Worm (Caenorhabditis elegans) whole organism, young adult: Measurements from ENCODE around the gene F11E6.9.

Source experiments
- B0035.1 ChIP-seq: sonication (generic microtip); optimal IDR thresholded peaks from 2 replicates; lab custom pipeline; 2016; ENCODE audit warnings: missing genetic modification characterization, mild to moderate bottlenecking, missing compliant biosample characterization, missing genotype, missing genetic modification reagents
- B0261.1 ChIP-seq: sonication (generic microtip); optimal IDR thresholded peaks from 2 replicates; lab custom pipeline; 2016; ENCODE audit warnings: mild to moderate bottlenecking, missing genetic modification characterization, moderate library complexity, missing compliant biosample characterization
- B0336.3 ChIP-seq: fragments of 200-800 bp; sonication (Bioruptor generic); IDR thresholded peaks from 2 replicates; pipeline ENCODE4 v1.3.6; 2022; ENCODE audit warnings: missing genetic modification characterization, missing compliant biosample characterization
- C06A6.2 ChIP-seq: fragments of 200-800 bp; sonication (Bioruptor generic); conservative IDR thresholded peaks from 2 replicates; pipeline ENCODE4 v1.3.6; 2022; ENCODE audit warnings: missing genetic modification characterization, missing compliant biosample characterization
- F22D6.2 ChIP-seq: sonication (generic microtip); optimal IDR thresholded peaks from 2 replicates; lab custom pipeline; 2016; ENCODE audit warnings: mild to moderate bottlenecking, missing genetic modification characterization, missing compliant biosample characterization
- F33H1.4 ChIP-seq: fragments of 200-800 bp; sonication (Bioruptor generic); IDR thresholded peaks from 2 replicates; pipeline ENCODE4 v1.3.6; 2022; ENCODE audit warnings: missing genetic modification reagents, missing genetic modification characterization, missing compliant biosample characterization
- Y56A3A.18 ChIP-seq: fragments of 200-800 bp; sonication (Bioruptor generic); IDR thresholded peaks from 2 replicates; pipeline ENCODE4 v1.3.6; 2022; ENCODE audit warnings: missing genetic modification reagents, missing genetic modification characterization, missing compliant biosample characterization
- akir-1 ChIP-seq: fragments of 200-800 bp; sonication (Bioruptor generic); optimal IDR thresholded peaks from 2 replicates; lab custom pipeline; 2018; ENCODE audit warnings: mild to moderate bottlenecking, missing genetic modification characterization, moderate library complexity, missing compliant biosample characterization
- ama-1 ChIP-seq, 3 experiments: fragments of 150-350 bp in 1 of 3; sonication (generic microtip) in 2 of 3; optimal IDR thresholded peaks; 2 replicates each; lab custom pipeline; 2014 to 2018; ENCODE audit warnings: missing biosample characterization in 2 of 3, missing genetic modification characterization in 2 of 3, missing genetic modification reagents in 2 of 3
- attf-5 ChIP-seq: fragments of 200-800 bp; sonication (Bioruptor generic); optimal IDR thresholded peaks from 2 replicates; lab custom pipeline; 2018; ENCODE audit warnings: mild to moderate bottlenecking, missing genetic modification characterization, missing compliant biosample characterization
- ceh-27 ChIP-seq: fragments of 200-800 bp; sonication (Bioruptor generic); optimal IDR thresholded peaks from 2 replicates; lab custom pipeline; 2018; ENCODE audit warnings: mild to moderate bottlenecking, missing genetic modification characterization, moderate library complexity, missing compliant biosample characterization
- ceh-40 ChIP-seq: fragments of 200-800 bp; sonication (Bioruptor generic); IDR thresholded peaks from 2 replicates; pipeline ENCODE4 v1.3.6; 2022; ENCODE audit warnings: missing genetic modification characterization, missing compliant biosample characterization
- ceh-91 ChIP-seq: fragments of 200-800 bp; sonication (Bioruptor generic); IDR thresholded peaks from 2 replicates; pipeline ENCODE4 v1.3.6; 2022; ENCODE audit warnings: missing genetic modification reagents, missing genetic modification characterization, missing compliant biosample characterization
- egrh-3 ChIP-seq: fragments of 200-800 bp; sonication (Bioruptor generic); IDR thresholded peaks from 2 replicates; pipeline ENCODE4 v1.3.6; 2022; ENCODE audit warnings: missing genetic modification reagents, missing genetic modification characterization, missing compliant biosample characterization
- hlh-12 ChIP-seq: sonication (generic microtip); optimal IDR thresholded peaks from 2 replicates; lab custom pipeline; 2016; ENCODE audit warnings: missing genetic modification characterization, missing compliant biosample characterization
- hlh-26 ChIP-seq: fragments of 200-800 bp; sonication (Bioruptor generic); conservative IDR thresholded peaks from 2 replicates; pipeline ENCODE4 v1.3.6; 2022; ENCODE audit warnings: missing genetic modification reagents, missing genetic modification characterization, missing compliant biosample characterization
- hmg-20 ChIP-seq: fragments of 200-800 bp; sonication (Bioruptor generic); IDR thresholded peaks from 2 replicates; pipeline ENCODE4 v1.3.6; 2022; ENCODE audit warnings: missing genetic modification reagents, missing genetic modification characterization, missing compliant biosample characterization
- let-526 ChIP-seq: fragments of 200-800 bp; sonication (Bioruptor generic); IDR thresholded peaks from 2 replicates; pipeline ENCODE4 v1.3.6; 2022; ENCODE audit warnings: missing genetic modification reagents, missing genetic modification characterization, missing compliant biosample characterization
- lin-26 ChIP-seq: fragments of 200-800 bp; sonication (Bioruptor generic); IDR thresholded peaks from 2 replicates; pipeline ENCODE4 v1.3.6; 2022; ENCODE audit warnings: missing genetic modification reagents, missing genetic modification characterization, missing compliant biosample characterization
- lin-40 ChIP-seq: sonication (generic microtip); optimal IDR thresholded peaks from 2 replicates; lab custom pipeline; 2016; ENCODE audit warnings: missing genetic modification characterization, mild to moderate bottlenecking, missing compliant biosample characterization, missing genotype, missing genetic modification reagents
- lin-54 ChIP-seq: fragments of 200-800 bp; sonication (Bioruptor generic); optimal IDR thresholded peaks from 2 replicates; lab custom pipeline; 2018; ENCODE audit warnings: mild to moderate bottlenecking, missing genetic modification characterization, missing compliant biosample characterization
- lsy-27 ChIP-seq: sonication (generic microtip); optimal IDR thresholded peaks from 2 replicates; lab custom pipeline; 2017; ENCODE audit warnings: missing genetic modification characterization, mild to moderate bottlenecking, missing compliant biosample characterization, antibody characterized with exemption, missing genotype, borderline replicate concordance; ENCODE audit not compliant: insufficient read depth
- madf-10 ChIP-seq: sonication (generic microtip); optimal IDR thresholded peaks from 2 replicates; lab custom pipeline; 2016; ENCODE audit warnings: mild to moderate bottlenecking, missing genetic modification characterization, missing compliant biosample characterization
- madf-3 ChIP-seq: fragments of 200-800 bp; sonication (Bioruptor generic); IDR thresholded peaks from 2 replicates; pipeline ENCODE4 v1.3.6; 2022; ENCODE audit warnings: missing genetic modification reagents, missing genetic modification characterization, missing compliant biosample characterization
- nhr-179 ChIP-seq: sonication (generic microtip); optimal IDR thresholded peaks from 2 replicates; lab custom pipeline; 2016; ENCODE audit warnings: mild to moderate bottlenecking, missing genetic modification characterization, missing compliant biosample characterization
- nhr-80 ChIP-seq: sonication (generic microtip); optimal IDR thresholded peaks from 2 replicates; lab custom pipeline; 2016; ENCODE audit warnings: missing genetic modification characterization, missing compliant biosample characterization
- rec-8 ChIP-seq, 2 experiments: sonication (generic microtip); optimal IDR thresholded peaks; 2 replicates each; lab custom pipeline; 2016; ENCODE audit warnings: mild to moderate bottlenecking in 2 of 2, missing genetic modification characterization in 2 of 2, missing genetic modification reagents in 2 of 2, missing genotype in 2 of 2, missing biosample characterization in 1 of 2, missing compliant biosample characterization in 1 of 2, moderate library complexity in 1 of 2
- sea-2 ChIP-seq: fragments of 200-800 bp; sonication (Bioruptor generic); IDR thresholded peaks from 2 replicates; pipeline ENCODE4 v1.3.6; 2022; ENCODE audit warnings: missing genetic modification characterization, missing compliant biosample characterization
- snpc-1.1 ChIP-seq: sonication (generic microtip); optimal IDR thresholded peaks from 2 replicates; lab custom pipeline; 2017; ENCODE audit warnings: missing genetic modification characterization, mild to moderate bottlenecking, missing compliant biosample characterization, antibody characterized with exemption, moderate library complexity, missing genotype, missing genetic modification reagents; ENCODE audit not compliant: insufficient read depth
- tbp1 ChIP-seq: fragments of 200-800 bp; sonication (Bioruptor generic); optimal IDR thresholded peaks from 2 replicates; lab custom pipeline; 2018; ENCODE audit warnings: mild to moderate bottlenecking, missing genetic modification characterization, missing compliant biosample characterization
- unc-62 ChIP-seq: fragments of 150-350 bp; optimal IDR thresholded peaks from 2 replicates; lab custom pipeline; 2014; ENCODE audit warnings: missing biosample characterization, missing genetic modification reagents, missing genetic modification characterization
- ztf-25 ChIP-seq: fragments of 200-800 bp; sonication (Bioruptor generic); IDR thresholded peaks from 2 replicates; pipeline ENCODE4 v1.3.6; 2022; ENCODE audit warnings: missing genetic modification reagents, missing genetic modification characterization, missing compliant biosample characterization
- ztf-28 ChIP-seq: fragments of 200-800 bp; sonication (Bioruptor generic); IDR thresholded peaks from 2 replicates; pipeline ENCODE4 v1.3.6; 2022; ENCODE audit warnings: missing genetic modification reagents, missing genetic modification characterization, missing compliant biosample characterization
- ztf-3 ChIP-seq: fragments of 200-800 bp; sonication (Bioruptor generic); optimal IDR thresholded peaks from 2 replicates; lab custom pipeline; 2018; ENCODE audit warnings: mild to moderate bottlenecking, missing genetic modification characterization, missing compliant biosample characterization

Gene F11E6.9

DNA sequence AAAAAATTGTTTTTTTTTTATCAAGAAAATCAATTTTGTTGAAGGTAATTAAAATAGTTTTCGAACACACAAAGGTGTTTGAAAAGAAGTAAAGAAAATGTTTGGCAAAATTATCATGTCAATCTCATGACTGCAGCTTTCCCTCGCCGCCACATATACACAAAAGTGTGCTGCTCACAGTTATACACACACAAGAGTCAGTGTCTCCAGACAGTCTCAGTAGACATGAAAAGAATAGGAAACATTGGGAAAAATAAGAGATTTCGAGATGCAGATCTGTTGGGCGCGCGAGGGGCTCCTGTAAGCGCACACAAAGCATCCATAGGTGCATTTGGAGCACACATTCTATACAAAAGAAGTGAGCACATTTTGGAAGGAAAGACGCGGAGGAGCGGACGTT is 26.8 kb downstream of the F11E6.9 start:
- TF ChIP-seq nhr-179 (tag; lab: Kevin White, UChicago) (no peak), F22D6.2 (tag; lab: Kevin White, UChicago) (no peak), lsy-27 (tag; lab: Kevin White, UChicago) (no peak), ztf-3 (GFP tag; lab: Kevin White, UChicago) (no peak), nhr-80 (tag; lab: Kevin White, UChicago) (peak; percentile 70), rec-8 (tag; optimal IDR thresholded peaks at IDR 0.05; lab: Kevin White, UChicago) (no peak), snpc-1.1 (tag; lab: Kevin White, UChicago) (no peak)

DNA sequence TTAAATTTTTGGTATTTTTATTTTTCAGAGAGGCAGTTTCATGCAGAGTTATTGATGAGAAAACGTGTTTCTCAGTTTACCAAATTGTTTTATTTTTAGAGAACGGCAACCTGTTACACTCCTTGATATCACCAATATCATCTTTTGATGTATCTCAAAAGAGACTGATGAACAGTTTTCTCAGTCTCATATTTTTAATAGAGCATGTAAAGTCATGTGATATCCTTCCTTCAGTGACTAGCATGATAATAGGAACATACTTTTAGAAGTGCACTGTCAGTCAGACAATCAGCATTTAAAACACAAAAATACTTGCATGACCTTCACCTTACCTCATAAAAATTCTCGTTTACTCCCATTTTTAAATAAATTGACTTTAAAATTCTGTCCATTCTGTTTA is 32.6 kb downstream of the F11E6.9 start, which contains the start of gene F11E6.11:
TSS of gene F11E6.11 (plus strand) at position 325 of the 400 bp plus-strand sequence.
- TF ChIP-seq ceh-27 (GFP tag; lab: Kevin White, UChicago): no peak
- TF ChIP-seq ztf-25 (GFP tag; lab: Robert Waterston, UW): no peak
- TF ChIP-seq rec-8 (tag; optimal IDR thresholded peaks at IDR 0.05; lab: Kevin White, UChicago): no peak
- no peak for TF ChIP-seq ceh-40 (GFP tag; lab: Robert Waterston, UW)
- no peak for TF ChIP-seq madf-3 (GFP tag; lab: Robert Waterston, UW)
- TF ChIP-seq let-526 (GFP tag; lab: Robert Waterston, UW): no peak
- no peak for TF ChIP-seq lin-40
- no peak for TF ChIP-seq ceh-91 (GFP tag; lab: Robert Waterston, UW)
- TF ChIP-seq B0336.3 (GFP tag; lab: Robert Waterston, UW): no peak
- no peak for TF ChIP-seq hlh-12 (tag; lab: Kevin White, UChicago)
- TF ChIP-seq C06A6.2: no peak

- TF ChIP-seq ztf-28 (no peak), akir-1 (no peak), F33H1.4 (GFP tag; lab: Robert Waterston, UW) (no peak), hmg-20 (no peak), F22D6.2 (tag; lab: Kevin White, UChicago) (no peak), B0261.1 (tag; lab: Kevin White, UChicago) (no peak), attf-5 (GFP tag; lab: Kevin White, UChicago) (no peak), madf-3 (GFP tag; lab: Robert Waterston, UW) (no peak), tbp1 (GFP tag; lab: Kevin White, UChicago) (no peak)
Measured at ce11 chrIV:17441260-17441659, 33.9 kb downstream of the F11E6.9 start.

DNA sequence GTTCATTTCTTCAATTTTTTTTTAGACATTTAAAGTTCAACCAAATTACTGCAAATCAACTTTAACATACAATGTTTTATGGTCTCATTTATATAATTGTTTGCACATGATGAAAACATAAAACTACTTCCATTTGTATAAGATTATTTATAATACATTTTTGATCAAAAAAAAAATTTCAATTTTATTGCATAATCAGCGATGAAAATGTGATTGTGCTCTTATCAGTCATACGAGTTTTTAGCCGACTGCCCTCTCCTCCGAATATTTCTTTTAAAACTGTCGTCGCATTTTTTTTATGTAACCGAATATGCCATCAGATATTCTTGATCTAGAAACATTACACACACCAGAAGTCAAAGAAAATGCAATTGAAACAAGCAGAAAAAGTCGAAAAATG is 34.7 kb downstream of the F11E6.9 start, which contains the start of gene F08A7.1:
TSS of gene F08A7.1 (plus strand) at position 191 of the 400 bp plus-strand sequence.
- peak; percentile 52 for TF ChIP-seq nhr-80 (tag; lab: Kevin White, UChicago)
- TF ChIP-seq unc-62 (GFP tag; lab: Kevin White, UChicago): no peak
- no peak for TF ChIP-seq ztf-3 (GFP tag; lab: Kevin White, UChicago)
- TF ChIP-seq madf-10 (tag; lab: Kevin White, UChicago): no peak
- no peak for TF ChIP-seq lin-54 (GFP tag; lab: Kevin White, UChicago)
- no peak for TF ChIP-seq ceh-27 (GFP tag; lab: Kevin White, UChicago)
- no peak for TF ChIP-seq B0035.1 (tag; lab: Kevin White, UChicago)
- TF ChIP-seq, all 124 proteins: peak for 1

ce11 chrIV:17440001-17440400 is 35.1 kb downstream of the F11E6.9 start, which contains the start of gene C06A12.19:
Gene C06A12.19, minus strand, starts transcription at chrIV:17440101.
- no peak for TF ChIP-seq hlh-26 (GFP tag; lab: Robert Waterston, UW)
- no peak for TF ChIP-seq F22D6.2 (tag; lab: Kevin White, UChicago)
- TF ChIP-seq lin-26 (GFP tag; lab: Robert Waterston, UW): no peak
- no peak for TF ChIP-seq hlh-12 (tag; lab: Kevin White, UChicago)
- TF ChIP-seq sea-2 (GFP tag; lab: Robert Waterston, UW): no peak
- no peak for TF ChIP-seq ama-1 (optimal IDR thresholded peaks at IDR 0.05; lab: Kevin White, UChicago)
- no peak for TF ChIP-seq ama-1 (GFP tag; optimal IDR thresholded peaks at IDR 0.05; lab: Kevin White, UChicago)
- no peak for TF ChIP-seq ztf-3 (GFP tag; lab: Kevin White, UChicago)
- TF ChIP-seq Y56A3A.18 (GFP tag; lab: Robert Waterston, UW): no peak
- no peak for TF ChIP-seq egrh-3 (GFP tag; lab: Robert Waterston, UW)
- TF ChIP-seq ceh-40 (GFP tag; lab: Robert Waterston, UW): no peak
